Worm (Caenorhabditis elegans) whole organism, L4 larva: ENCODE results near the gene rmh-2.

Experiments
- F49E8.2 ChIP-seq: sonication (generic microtip); optimal IDR thresholded peaks from 2 replicates; lab custom pipeline; 2016; ENCODE audit warnings: missing compliant biosample characterization, mild to moderate bottlenecking, missing genetic modification characterization, borderline replicate concordance
- Y105C5A.15 ChIP-seq: fragments of 200-800 bp; sonication (Bioruptor generic); IDR thresholded peaks from 2 replicates; pipeline ENCODE4 v1.3.6; 2022; ENCODE audit warnings: missing genetic modification characterization, missing compliant biosample characterization
- Y5F2A.4 ChIP-seq: fragments of 200-800 bp; sonication (Bioruptor generic); optimal IDR thresholded peaks from 2 replicates; lab custom pipeline; 2018; ENCODE audit warnings: mild to moderate bottlenecking, missing genetic modification characterization, missing compliant biosample characterization
- Y75B8A.6 ChIP-seq: fragments of 200-800 bp; sonication (Bioruptor generic); IDR thresholded peaks from 2 replicates; pipeline ENCODE4 v1.3.6; 2022; ENCODE audit warnings: missing genetic modification reagents, missing genetic modification characterization, missing compliant biosample characterization
- ZK337.2 ChIP-seq: fragments of 200-800 bp; sonication (Bioruptor generic); IDR thresholded peaks from 2 replicates; pipeline ENCODE4 v1.3.6; 2022; ENCODE audit warnings: missing genetic modification reagents, missing genetic modification characterization, missing compliant biosample characterization
- aly-2 ChIP-seq: sonication (generic microtip); optimal IDR thresholded peaks from 2 replicates; lab custom pipeline; 2018; ENCODE audit warnings: missing biosample characterization, missing genetic modification characterization
- ctbp-1 ChIP-seq: fragments of 200-800 bp; sonication (Bioruptor generic); IDR thresholded peaks from 2 replicates; pipeline ENCODE4 v1.3.6; 2022; ENCODE audit warnings: missing genetic modification reagents, missing genetic modification characterization, missing compliant biosample characterization
- dmd-6 ChIP-seq: fragments of 200-800 bp; sonication (Bioruptor generic); IDR thresholded peaks from 2 replicates; pipeline ENCODE4 v1.3.6; 2022; ENCODE audit warnings: missing genetic modification reagents, missing genetic modification characterization, missing compliant biosample characterization
- duxl-1 ChIP-seq: sonication (generic microtip); optimal IDR thresholded peaks from 2 replicates; lab custom pipeline; 2016; ENCODE audit warnings: mild to moderate bottlenecking, missing genetic modification characterization, moderate library complexity, missing compliant biosample characterization; ENCODE audit not compliant: poor library complexity
- egl-27 ChIP-seq: sonication (generic microtip); optimal IDR thresholded peaks from 3 replicates; lab custom pipeline; 2017; ENCODE audit warnings: missing biosample characterization, missing genetic modification reagents, missing genetic modification characterization
- egl-43 ChIP-seq: fragments of 200-800 bp; sonication (Bioruptor generic); IDR thresholded peaks from 2 replicates; pipeline ENCODE4 v1.3.6; 2022; ENCODE audit warnings: missing genetic modification reagents, missing genetic modification characterization, missing compliant biosample characterization
- fkh-10 ChIP-seq: fragments of 150-350 bp; optimal IDR thresholded peaks from 2 replicates; lab custom pipeline; 2014; ENCODE audit warnings: missing biosample characterization, missing genetic modification reagents, missing genetic modification characterization
- fos-1 ChIP-seq: fragments of 150-350 bp; optimal IDR thresholded peaks from 2 replicates; lab custom pipeline; 2014; ENCODE audit warnings: missing biosample characterization, missing genetic modification characterization
- hif-1 ChIP-seq, 2 experiments: sonication (generic microtip); optimal IDR thresholded peaks; 2 replicates each; lab custom pipeline; 2016 to 2017; ENCODE audit warnings: missing compliant biosample characterization in 2 of 2, missing genetic modification characterization in 2 of 2, missing genetic modification reagents in 2 of 2, missing genotype in 2 of 2, mild to moderate bottlenecking in 1 of 2
- lim-7 ChIP-seq: fragments of 200-800 bp; sonication (Bioruptor generic); IDR thresholded peaks from 2 replicates; pipeline ENCODE4 v1.3.6; 2022; ENCODE audit warnings: missing genetic modification characterization, missing compliant biosample characterization
- lin-1 ChIP-seq: fragments of 200-800 bp; sonication (Bioruptor generic); IDR thresholded peaks from 2 replicates; pipeline ENCODE4 v1.3.6; 2022; ENCODE audit warnings: missing genetic modification reagents, missing genetic modification characterization, missing compliant biosample characterization
- lin-13 ChIP-seq: fragments of 150-350 bp; optimal IDR thresholded peaks from 2 replicates; lab custom pipeline; 2014; ENCODE audit warnings: missing biosample characterization, missing genetic modification reagents, missing genetic modification characterization
- lin-39 ChIP-seq: fragments of 150-350 bp; optimal IDR thresholded peaks from 2 replicates; lab custom pipeline; 2014; ENCODE audit warnings: missing biosample characterization, missing genetic modification reagents, missing genetic modification characterization
- mxl-2 ChIP-seq: fragments of 200-800 bp; sonication (Bioruptor generic); conservative IDR thresholded peaks from 2 replicates; pipeline ENCODE4 v1.3.6; 2022; ENCODE audit warnings: missing genetic modification reagents, missing genetic modification characterization, missing compliant biosample characterization
- nhr-25 ChIP-seq: sonication (generic microtip); optimal IDR thresholded peaks from 2 replicates; lab custom pipeline; 2017; ENCODE audit warnings: missing genetic modification characterization, mild to moderate bottlenecking, missing compliant biosample characterization, antibody characterized with exemption, moderate library complexity, borderline replicate concordance; ENCODE audit not compliant: insufficient read depth
- nhr-28 ChIP-seq: fragments of 150-350 bp; optimal IDR thresholded peaks from 2 replicates; lab custom pipeline; 2014; ENCODE audit warnings: missing biosample characterization, missing genetic modification characterization
- pha-4 ChIP-seq, 2 experiments: fragments of 150-350 bp in 1 of 2; fragments of 200-800 bp in 1 of 2; sonication (Bioruptor generic) in 1 of 2; IDR thresholded peaks in 1 of 2; optimal IDR thresholded peaks in 1 of 2; 2 replicates each; pipeline versions ENCODE4 v1.3.6 to Lab custom; 2014 to 2022; ENCODE audit warnings: missing genetic modification characterization in 2 of 2, missing genetic modification reagents in 2 of 2, missing biosample characterization in 1 of 2, missing compliant biosample characterization in 1 of 2
- pqm-1 ChIP-seq: sonication (generic microtip); optimal IDR thresholded peaks from 2 replicates; lab custom pipeline; 2017; ENCODE audit warnings: missing biosample characterization, missing genetic modification characterization
- saeg-2 ChIP-seq: fragments of 200-800 bp; sonication (Bioruptor generic); IDR thresholded peaks from 2 replicates; pipeline ENCODE4 v1.3.6; 2022; ENCODE audit warnings: missing genetic modification reagents, missing genetic modification characterization, missing compliant biosample characterization
- sdz-12 ChIP-seq: fragments of 200-800 bp; sonication (Bioruptor generic); optimal IDR thresholded peaks from 2 replicates; lab custom pipeline; 2018; ENCODE audit warnings: mild to moderate bottlenecking, missing genetic modification characterization, missing compliant biosample characterization
- set-16 ChIP-seq: fragments of 200-800 bp; sonication (Bioruptor generic); IDR thresholded peaks from 2 replicates; pipeline ENCODE4 v1.3.6; 2022; ENCODE audit warnings: missing genetic modification reagents, missing genetic modification characterization, missing compliant biosample characterization
- snpc-4 ChIP-seq: fragments of 150-350 bp; optimal IDR thresholded peaks from 2 replicates; lab custom pipeline; 2014; ENCODE audit warnings: missing biosample characterization, missing genetic modification characterization
- spr-3 ChIP-seq: fragments of 200-800 bp; sonication (Bioruptor generic); optimal IDR thresholded peaks from 2 replicates; lab custom pipeline; 2018; ENCODE audit warnings: mild to moderate bottlenecking, missing genetic modification characterization, missing compliant biosample characterization
- tag-97 ChIP-seq: fragments of 200-800 bp; sonication (Bioruptor generic); IDR thresholded peaks from 2 replicates; pipeline ENCODE4 v1.3.6; 2022; ENCODE audit warnings: missing genetic modification characterization, missing compliant biosample characterization
- unc-130 ChIP-seq: sonication (generic microtip); optimal IDR thresholded peaks from 2 replicates; lab custom pipeline; 2016; ENCODE audit warnings: missing genetic modification reagents, missing genetic modification characterization, missing compliant biosample characterization
- unc-39 ChIP-seq: sonication (generic microtip); optimal IDR thresholded peaks from 2 replicates; lab custom pipeline; 2017; ENCODE audit warnings: missing biosample characterization, missing genetic modification characterization
- unc-62 ChIP-seq, 3 experiments: fragments of 150-350 bp in 1 of 3; sonication (generic microtip); optimal IDR thresholded peaks in 2 of 3; peaks in 1 of 3; 1 replicate in 1 of 3; 2 replicates in 2 of 3; lab custom pipeline; 2014 to 2017; ENCODE audit warnings: missing biosample characterization in 3 of 3, missing genetic modification characterization in 3 of 3, missing genetic modification reagents in 3 of 3, missing genotype in 1 of 3
- ztf-7 ChIP-seq: fragments of 150-350 bp; optimal IDR thresholded peaks from 2 replicates; lab custom pipeline; 2014; ENCODE audit warnings: missing biosample characterization, missing genetic modification characterization

The rmh-2 gene

ce11 chrV:9915021-9915420, 15.6 kb downstream of the rmh-2 start, which contains the start of gene mec-9:
Gene mec-9 (minus strand): TSS chrV:9915121.
- TF ChIP-seq fos-1 (tag; lab: Kevin White, UChicago) = no peak
- no peak for TF ChIP-seq lin-39 (tag; lab: Kevin White, UChicago)
- no peak for TF ChIP-seq set-16
- TF ChIP-seq saeg-2 (GFP tag; lab: Robert Waterston, UW) = no peak
- TF ChIP-seq nhr-28 (tag; lab: Kevin White, UChicago) = no peak
- TF ChIP-seq pqm-1 = no peak
- no peak for TF ChIP-seq snpc-4 (tag; lab: Kevin White, UChicago)
- no peak for TF ChIP-seq fkh-10
- no peak for TF ChIP-seq sdz-12
- no peak for TF ChIP-seq pha-4 (GFP tag; IDR thresholded peaks at IDR 0.05; lab: Robert Waterston, UW)
- no peak for TF ChIP-seq pha-4 (tag; optimal IDR thresholded peaks at IDR 0.05; lab: Kevin White, UChicago)
- no peak for TF ChIP-seq dmd-6 (GFP tag; lab: Robert Waterston, UW)
- no peak for TF ChIP-seq aly-2
- no peak for TF ChIP-seq nhr-25
- no peak for TF ChIP-seq lin-1 (GFP tag; lab: Robert Waterston, UW)
- TF ChIP-seq, all 104 proteins: peak for 0

ce11 chrV:9913863-9914262, 16.7 kb downstream of the rmh-2 start, which contains the start of gene fipr-10:
Gene fipr-10 (plus strand): TSS chrV:9914163.
- TF ChIP-seq egl-43 (GFP tag; lab: Robert Waterston, UW) (no peak), unc-130 (no peak), lin-13 (GFP tag; lab: Kevin White, UChicago) (no peak), aly-2 (no peak), pha-4 (GFP tag; IDR thresholded peaks at IDR 0.05; lab: Robert Waterston, UW) (no peak), pha-4 (tag; optimal IDR thresholded peaks at IDR 0.05; lab: Kevin White, UChicago) (no peak), Y5F2A.4 (GFP tag; lab: Kevin White, UChicago) (no peak), snpc-4 (tag; lab: Kevin White, UChicago) (no peak), hif-1 (tag; optimal IDR thresholded peaks at IDR 0.05; lab: Kevin White, UChicago) (no peak), Y105C5A.15 (GFP tag; lab: Robert Waterston, UW) (no peak), dmd-6 (GFP tag; lab: Robert Waterston, UW) (no peak), duxl-1 (tag; lab: Kevin White, UChicago) (no peak), spr-3 (no peak), ctbp-1 (GFP tag; lab: Robert Waterston, UW) (no peak), set-16 (no peak), unc-39 (tag; lab: Kevin White, UChicago) (no peak), F49E8.2 (no peak), egl-27 (tag; lab: Kevin White, UChicago) (no peak), Y75B8A.6 (GFP tag; lab: Robert Waterston, UW) (no peak)

- TF ChIP-seq ztf-7 = no peak
- TF ChIP-seq unc-62 (GFP tag; optimal IDR thresholded peaks at IDR 0.05 in 1 of 2; lab: Kevin White, UChicago) = peak in 1 of 2 experiments; percentile 45
- TF ChIP-seq unc-62 (tag; optimal IDR thresholded peaks at IDR 0.05; lab: Kevin White, UChicago) = no peak
Observed at ce11 chrV:9911165-9911564, 19.4 kb downstream of the rmh-2 start.

ce11 chrV:9909624-9910023, 21.0 kb downstream of the rmh-2 start:
- no peak for TF ChIP-seq set-16
- no peak for TF ChIP-seq mxl-2 (GFP tag; lab: Robert Waterston, UW)
- TF ChIP-seq unc-62 (GFP tag; optimal IDR thresholded peaks at IDR 0.05 in 1 of 2; lab: Kevin White, UChicago) = peak in 1 of 2 experiments; percentile 96
- no peak for TF ChIP-seq unc-62 (tag; optimal IDR thresholded peaks at IDR 0.05; lab: Kevin White, UChicago)
- no peak for TF ChIP-seq lim-7 (GFP tag; lab: Robert Waterston, UW)
- TF ChIP-seq tag-97 = no peak
- no peak for TF ChIP-seq ZK337.2
